Fruit fly (Drosophila melanogaster): ENCODE data around the gene Bug22.

Gene Bug22

DNA sequence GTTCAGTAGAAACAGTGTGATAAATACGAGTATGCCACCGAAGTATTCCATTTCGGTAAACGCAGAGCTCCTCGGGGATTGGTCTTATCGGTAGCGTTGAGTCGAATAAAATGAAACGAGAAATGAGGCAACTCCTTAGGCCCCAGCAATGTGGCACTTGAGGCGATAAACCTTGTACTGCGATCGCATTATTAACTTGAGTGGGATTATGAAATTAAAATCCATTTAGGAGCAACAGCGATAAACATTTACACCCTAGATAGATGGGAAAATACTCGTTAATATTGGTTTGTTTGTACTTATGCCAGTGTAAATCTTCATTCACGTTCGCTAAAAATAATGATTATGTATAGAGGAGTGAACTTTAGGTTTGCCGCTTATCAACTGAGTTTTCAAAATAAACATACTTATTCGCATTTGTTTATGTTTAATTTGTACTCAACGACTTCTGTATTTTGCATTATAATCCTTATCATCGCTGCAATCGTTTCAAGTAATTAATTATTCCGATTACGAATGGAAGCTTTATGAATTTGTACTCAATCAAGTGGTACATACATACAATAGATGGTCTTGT lies 25.3 kb upstream of the Bug22 start:
- TF ChIP-seq usp (GFP tag; optimal IDR thresholded peaks at IDR 0.05), result no peak
- no peak for TF ChIP-seq psq (optimal IDR thresholded peaks at IDR 0.05)
- TF ChIP-seq EcR (GFP tag; optimal IDR thresholded peaks at IDR 0.05), result no peak
- TF ChIP-seq Dll (optimal IDR thresholded peaks at IDR 0.05), result no peak
- TF ChIP-seq pan (optimal IDR thresholded peaks at IDR 0.05), result no peak
- TF ChIP-seq CG8478 (optimal IDR thresholded peaks at IDR 0.05), result no peak

DNA sequence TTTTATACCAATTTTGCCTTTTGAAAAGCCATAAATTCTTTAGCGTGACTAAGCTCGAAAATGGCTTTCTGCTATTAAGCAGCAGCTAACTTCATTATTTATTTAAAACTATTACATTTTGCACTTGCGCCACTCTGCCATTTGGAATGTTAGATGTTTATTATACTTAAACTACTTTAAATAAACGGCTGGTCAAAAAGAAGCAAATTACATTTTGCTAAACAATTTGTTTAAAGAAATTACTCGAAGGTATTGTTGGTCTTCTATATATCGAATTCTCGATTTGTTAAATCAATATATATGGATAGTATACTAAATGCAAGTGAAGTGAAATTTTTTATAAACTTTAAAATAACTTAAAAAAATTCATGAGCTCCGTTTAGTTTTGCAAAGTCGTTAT lies 21.6 kb upstream of the Bug22 start, which contains the start of gene ppk10:
ppk10 (minus strand) TSS at position 101 of the 400 bp plus-strand sequence.
- TF ChIP-seq psq (optimal IDR thresholded peaks at IDR 0.05), result no peak
- no peak for TF ChIP-seq CG8478 (optimal IDR thresholded peaks at IDR 0.05)

DNA sequence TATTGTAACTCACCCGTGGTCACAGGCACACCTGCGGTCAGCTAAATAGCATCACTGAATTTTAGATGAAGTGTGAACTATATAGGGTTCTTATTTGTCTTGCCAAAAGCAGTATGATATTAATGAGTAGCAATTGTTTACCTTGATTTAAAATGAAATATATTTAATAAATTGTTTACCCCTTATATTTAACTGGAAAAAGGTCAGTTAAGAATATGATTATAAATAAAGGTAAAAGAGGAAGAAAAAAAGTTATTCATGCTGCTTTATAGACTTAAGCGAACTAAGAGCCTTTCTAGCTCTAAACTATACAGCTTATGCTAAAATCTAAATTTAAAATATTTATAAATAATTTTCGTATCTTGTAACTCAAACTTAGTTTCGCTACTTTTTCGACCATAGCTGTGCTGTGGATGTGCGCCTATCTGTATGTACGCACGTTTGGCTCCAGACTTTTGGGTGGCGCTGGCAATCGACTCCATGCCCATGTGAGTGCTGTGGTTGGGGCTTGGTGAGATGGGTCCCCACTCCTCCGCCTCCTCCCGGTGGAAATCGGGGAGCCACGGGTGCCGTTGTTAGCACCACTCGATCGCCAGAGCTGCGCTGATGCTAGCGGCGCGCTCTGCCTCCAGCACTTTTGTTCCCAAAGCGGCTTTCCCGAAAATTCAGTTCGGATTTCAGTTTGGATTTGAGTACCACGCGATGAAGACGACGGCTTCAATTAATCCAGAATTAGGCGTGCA lies 11.5 kb upstream of the Bug22 start, which contains the start of gene loh:
loh (plus strand) TSS at position 487 of the 743 bp plus-strand sequence.
- no peak for TF ChIP-seq usp (GFP tag; optimal IDR thresholded peaks at IDR 0.05)
- no peak for TF ChIP-seq Dll (optimal IDR thresholded peaks at IDR 0.05)
- no peak for TF ChIP-seq EcR (GFP tag; optimal IDR thresholded peaks at IDR 0.05)
- TF ChIP-seq pan (optimal IDR thresholded peaks at IDR 0.05), result no peak
- TF ChIP-seq CG8478 (optimal IDR thresholded peaks at IDR 0.05), result no peak
- TF ChIP-seq psq (optimal IDR thresholded peaks at IDR 0.05), result no peak

DNA sequence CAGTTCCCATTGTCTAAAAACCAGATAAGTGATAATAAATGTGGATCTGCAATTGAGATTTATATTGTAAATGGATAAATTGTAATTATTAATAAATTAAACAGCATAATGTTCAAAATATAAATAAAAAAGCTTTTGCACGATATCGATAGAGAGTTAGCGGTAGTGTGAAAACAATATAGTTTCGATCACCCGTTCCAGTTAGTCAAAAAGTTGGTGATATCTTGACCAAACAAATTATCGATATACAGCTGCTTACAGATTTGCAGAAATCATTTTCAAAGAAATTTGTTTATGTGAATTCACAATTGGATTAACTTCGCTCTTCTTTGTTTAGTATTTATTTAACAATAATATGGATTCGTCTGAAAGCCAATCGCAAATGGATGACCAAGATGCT lies 8.5 kb upstream of the Bug22 start, which contains the start of gene Nse4:
Nse4 (plus strand) TSS at position 267 of the 400 bp plus-strand sequence.
- TF ChIP-seq usp (GFP tag; optimal IDR thresholded peaks at IDR 0.05) (no peak), EcR (GFP tag; optimal IDR thresholded peaks at IDR 0.05) (no peak), psq (optimal IDR thresholded peaks at IDR 0.05) (no peak), pan (optimal IDR thresholded peaks at IDR 0.05) (no peak), CG8478 (optimal IDR thresholded peaks at IDR 0.05) (no peak)

DNA sequence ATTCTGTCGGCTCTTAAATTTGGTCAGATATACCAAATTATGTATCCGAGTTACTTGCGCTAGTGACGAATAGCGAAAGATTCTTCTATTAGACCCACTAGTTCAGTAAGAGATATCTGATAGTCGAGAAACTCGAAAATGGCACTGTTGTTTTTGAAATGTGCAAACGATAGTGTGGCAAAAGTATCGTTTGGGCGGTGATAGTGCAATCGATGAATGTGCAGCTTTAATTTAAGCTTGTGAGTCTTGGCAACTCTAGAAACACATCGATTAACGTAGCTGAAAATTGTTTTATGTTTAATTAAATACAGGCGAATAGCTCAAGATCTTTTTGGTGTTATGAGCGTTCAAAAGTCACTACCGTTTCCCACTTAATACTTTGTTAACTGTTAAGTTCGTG lies 6.6 kb upstream of the Bug22 start, which contains the start of gene STUB1:
STUB1 (plus strand) TSS at position 232 of the 400 bp plus-strand sequence.
- TF ChIP-seq CG8478 (optimal IDR thresholded peaks at IDR 0.05) (no peak), pan (optimal IDR thresholded peaks at IDR 0.05) (no peak)

DNA sequence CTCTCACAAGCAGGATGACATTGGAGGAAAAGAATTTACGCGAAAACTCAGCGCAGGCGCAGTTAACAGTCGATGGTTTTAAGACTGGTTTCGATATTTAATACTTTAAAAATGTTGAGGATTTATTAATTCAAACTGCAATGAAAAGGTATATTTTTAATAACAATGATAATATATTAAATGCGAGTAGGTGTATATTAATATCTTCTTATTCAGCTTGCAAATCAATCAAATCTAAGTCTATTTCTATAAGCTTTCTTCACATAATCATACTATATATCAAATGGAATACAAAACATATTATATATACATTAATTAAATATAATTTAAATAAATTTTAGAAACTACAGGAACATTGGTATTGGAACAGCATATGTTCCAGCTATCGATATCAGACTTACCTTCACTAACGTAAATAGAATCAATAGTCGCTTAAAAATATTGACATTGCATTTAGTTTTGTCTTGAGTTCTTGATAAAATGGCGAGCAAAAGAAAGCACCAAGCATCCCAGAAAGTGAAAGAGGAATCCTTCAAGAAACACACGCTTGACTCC lies 5.0 kb upstream of the Bug22 start, which contains the start of the genes TBC1D16 and holn1:
TBC1D16 (minus strand) TSS at position 51 of the 555 bp plus-strand sequence.
holn1 (plus strand) TSS at position 390 of the 555 bp plus-strand sequence.
- TF ChIP-seq pan (optimal IDR thresholded peaks at IDR 0.05) (no peak), CG8478 (optimal IDR thresholded peaks at IDR 0.05) (no peak), EcR (GFP tag; optimal IDR thresholded peaks at IDR 0.05) (no peak), psq (optimal IDR thresholded peaks at IDR 0.05) (no peak), usp (GFP tag; optimal IDR thresholded peaks at IDR 0.05) (no peak), Dll (optimal IDR thresholded peaks at IDR 0.05) (no peak)

DNA sequence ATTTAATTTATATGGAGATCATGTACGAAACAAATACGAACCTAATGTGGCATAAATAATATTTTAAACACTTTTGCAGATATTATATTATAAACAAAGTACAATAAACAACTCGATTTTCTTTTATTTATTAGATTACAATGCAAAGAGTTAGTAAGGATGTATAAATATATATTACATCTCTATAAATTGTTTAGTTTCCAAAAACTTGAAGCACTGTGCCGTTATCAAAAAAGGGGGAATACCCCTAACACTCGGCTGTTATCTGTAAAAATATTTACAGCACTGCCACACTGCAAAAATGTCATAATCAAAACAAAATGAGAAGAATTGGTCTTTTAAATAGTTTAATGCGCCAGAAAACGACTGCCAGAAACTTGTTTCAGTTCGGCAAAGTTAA lies 2.2 kb downstream of the Bug22 start, which contains the start of gene CG5188:
CG5188 (plus strand) TSS at position 302 of the 400 bp plus-strand sequence.
- TF ChIP-seq CG8478 (optimal IDR thresholded peaks at IDR 0.05), result no peak
- no peak for TF ChIP-seq Dll (optimal IDR thresholded peaks at IDR 0.05)
- no peak for TF ChIP-seq EcR (GFP tag; optimal IDR thresholded peaks at IDR 0.05)
- TF ChIP-seq pan (optimal IDR thresholded peaks at IDR 0.05), result no peak
- no peak for TF ChIP-seq usp (GFP tag; optimal IDR thresholded peaks at IDR 0.05)
- no peak for TF ChIP-seq psq (optimal IDR thresholded peaks at IDR 0.05)

DNA sequence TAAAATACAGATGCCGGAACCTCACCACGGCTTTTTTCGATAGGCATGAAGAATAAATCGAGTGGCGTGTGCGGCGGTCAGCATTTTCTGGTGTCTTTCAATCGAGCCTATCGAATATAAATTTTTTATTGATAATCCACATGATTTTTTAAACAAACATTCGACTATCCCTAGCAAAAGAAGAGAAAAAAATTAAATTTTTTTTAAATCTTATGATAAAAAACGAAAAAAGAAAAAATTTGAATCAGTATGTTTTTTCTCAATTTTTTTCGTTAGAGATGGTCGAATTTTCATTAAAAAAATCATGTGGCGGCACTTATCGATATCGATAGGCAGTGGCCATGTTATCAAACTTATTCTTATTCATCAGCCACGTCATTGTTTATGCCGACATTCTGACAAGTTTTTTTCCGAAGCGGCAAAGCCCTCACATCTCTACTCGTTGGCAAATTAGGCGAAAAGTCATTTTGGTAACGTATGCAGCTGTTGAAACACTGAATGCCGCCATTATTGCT lies 4.1 kb downstream of the Bug22 start, which contains the start of the genes SmB and KdelR:
SmB (minus strand) TSS at position 94 of the 515 bp plus-strand sequence.
KdelR (plus strand) TSS at position 354 of the 515 bp plus-strand sequence.
- TF ChIP-seq CG8478 (optimal IDR thresholded peaks at IDR 0.05) (no peak), usp (GFP tag; optimal IDR thresholded peaks at IDR 0.05) (no peak), EcR (GFP tag; optimal IDR thresholded peaks at IDR 0.05) (no peak), pan (optimal IDR thresholded peaks at IDR 0.05) (no peak), psq (optimal IDR thresholded peaks at IDR 0.05) (no peak), Dll (optimal IDR thresholded peaks at IDR 0.05) (no peak)

DNA sequence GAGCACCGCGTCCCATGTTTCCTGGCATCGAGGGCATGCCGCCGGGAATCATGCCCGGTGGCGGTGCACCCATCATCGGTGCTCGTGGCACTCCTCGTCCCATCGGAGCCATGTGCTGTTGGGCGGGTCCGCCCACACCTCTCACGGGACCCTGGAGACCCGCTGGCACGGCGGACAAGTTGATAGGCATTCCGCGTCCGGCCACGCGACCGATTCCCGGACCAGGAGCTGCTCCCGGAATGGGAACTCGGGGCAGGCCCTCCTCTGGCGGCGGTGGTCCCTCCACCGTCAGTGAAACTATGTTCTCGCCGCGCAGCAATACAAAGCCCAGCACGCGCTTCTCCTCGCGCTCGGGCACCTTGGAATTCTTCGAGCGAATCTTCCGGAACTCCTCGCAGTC lies 5.1 kb downstream of the Bug22 start:
- TF ChIP-seq usp (GFP tag; optimal IDR thresholded peaks at IDR 0.05), result no peak
- TF ChIP-seq psq (optimal IDR thresholded peaks at IDR 0.05), result no peak
- no peak for TF ChIP-seq Dll (optimal IDR thresholded peaks at IDR 0.05)
- no peak for TF ChIP-seq EcR (GFP tag; optimal IDR thresholded peaks at IDR 0.05)
- TF ChIP-seq pan (optimal IDR thresholded peaks at IDR 0.05), result no peak
- no peak for TF ChIP-seq CG8478 (optimal IDR thresholded peaks at IDR 0.05)

DNA sequence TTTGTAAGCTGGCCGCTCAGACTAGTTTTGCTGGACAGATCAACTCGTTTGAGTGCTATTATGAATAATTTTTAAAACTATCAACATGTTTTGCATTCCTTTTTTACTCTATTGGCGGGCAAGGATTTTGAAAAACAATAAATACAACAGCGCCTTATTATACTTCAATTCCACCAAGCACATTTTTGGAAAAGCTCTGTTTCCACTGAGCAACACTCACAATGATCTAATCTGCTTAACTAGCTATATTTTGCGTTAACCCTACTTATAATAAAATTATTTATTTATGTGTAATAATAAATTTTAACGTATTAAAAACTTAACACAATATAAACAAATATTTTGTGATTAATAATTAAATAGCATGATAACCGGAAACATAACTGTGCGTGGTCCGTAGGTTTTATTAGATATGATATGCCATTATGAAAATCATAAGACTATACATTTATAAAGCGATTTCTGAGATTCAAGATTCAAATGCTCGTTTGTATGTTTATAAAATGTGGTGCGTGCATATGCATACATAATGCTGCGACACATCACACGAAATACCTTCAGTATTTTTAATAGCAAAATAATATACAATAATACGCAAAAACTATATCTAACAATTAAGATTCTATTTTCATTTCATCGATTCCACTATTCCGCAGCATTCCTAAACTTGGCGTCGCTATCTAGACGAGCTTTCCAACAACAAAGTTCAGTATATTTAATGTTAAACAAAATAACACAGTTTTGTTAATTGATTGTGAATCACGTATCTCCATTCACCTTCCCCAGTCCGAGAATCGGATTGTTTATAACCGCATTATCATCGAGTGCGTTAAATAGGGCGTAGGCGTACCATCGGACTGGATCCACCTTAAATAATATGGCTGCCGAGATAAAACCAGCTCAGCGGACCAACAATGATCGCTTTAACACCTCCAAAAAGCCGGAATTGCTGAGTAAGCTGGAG lies 7.8 kb downstream of the Bug22 start, which contains the start of the genes pie and Wdfy2:
pie (minus strand) TSS at position 138 of the 964 bp plus-strand sequence.
Wdfy2 (plus strand) TSS at position 649 of the 964 bp plus-strand sequence.
- TF ChIP-seq CG8478 (optimal IDR thresholded peaks at IDR 0.05), result no peak
- no peak for TF ChIP-seq usp (GFP tag; optimal IDR thresholded peaks at IDR 0.05)
- TF ChIP-seq Dll (optimal IDR thresholded peaks at IDR 0.05), result no peak
- TF ChIP-seq EcR (GFP tag; optimal IDR thresholded peaks at IDR 0.05), result no peak
- TF ChIP-seq pan (optimal IDR thresholded peaks at IDR 0.05), result no peak
- no peak for TF ChIP-seq psq (optimal IDR thresholded peaks at IDR 0.05)

DNA sequence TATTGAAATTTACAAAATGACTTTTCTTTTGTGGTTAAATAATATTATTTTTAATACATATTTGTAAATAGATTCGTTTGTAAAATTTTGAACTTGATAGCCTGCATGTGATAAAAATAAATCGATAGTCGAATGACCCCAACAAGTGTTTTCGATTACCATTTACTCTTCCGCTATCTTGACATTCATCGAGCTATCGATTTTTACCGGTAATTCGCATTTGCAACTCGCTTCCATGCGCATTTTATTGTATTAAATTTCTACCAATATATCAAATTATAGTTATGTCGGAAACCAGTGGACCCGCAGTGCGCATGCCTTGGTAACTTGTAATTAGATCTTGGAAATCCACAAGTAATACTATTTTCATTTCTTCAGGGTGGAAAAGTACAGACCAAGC lies 11.7 kb downstream of the Bug22 start, which contains the start of gene RfC3:
RfC3 (plus strand) TSS at position 210 of the 400 bp plus-strand sequence.
- TF ChIP-seq usp (GFP tag; optimal IDR thresholded peaks at IDR 0.05) (no peak), EcR (GFP tag; optimal IDR thresholded peaks at IDR 0.05) (no peak), Dll (optimal IDR thresholded peaks at IDR 0.05) (no peak), CG8478 (optimal IDR thresholded peaks at IDR 0.05) (no peak), psq (optimal IDR thresholded peaks at IDR 0.05) (no peak), pan (optimal IDR thresholded peaks at IDR 0.05) (no peak)

Data from whole organism.